Worm (Caenorhabditis elegans) whole organism, L1 larva: ENCODE results near the gene T21E8.4.

ENCODE experiments used
- C16A3.4 ChIP-seq: fragments of 150-350 bp; optimal IDR thresholded peaks from 2 replicates; lab custom pipeline; 2014; ENCODE audit warnings: missing biosample characterization, missing genetic modification characterization
- alr-1 ChIP-seq: fragments of 200-800 bp; sonication (Bioruptor generic); optimal IDR thresholded peaks from 2 replicates; lab custom pipeline; 2018; ENCODE audit warnings: borderline replicate concordance, mild to moderate bottlenecking, missing genetic modification characterization, missing compliant biosample characterization
- ama-1 ChIP-seq: fragments of 150-350 bp; optimal IDR thresholded peaks from 2 replicates; lab custom pipeline; 2014
- blmp-1 ChIP-seq: fragments of 150-350 bp; optimal IDR thresholded peaks from 2 replicates; lab custom pipeline; 2014; ENCODE audit warnings: missing biosample characterization, missing genetic modification characterization
- ceh-63 ChIP-seq: fragments of 200-800 bp; sonication (Bioruptor generic); optimal IDR thresholded peaks from 2 replicates; lab custom pipeline; 2018; ENCODE audit warnings: mild to moderate bottlenecking, missing genetic modification characterization, missing compliant biosample characterization
- ceh-90 ChIP-seq: sonication (generic microtip); optimal IDR thresholded peaks from 2 replicates; lab custom pipeline; 2016; ENCODE audit warnings: missing genetic modification characterization, missing compliant biosample characterization
- dpl-1 ChIP-seq, 3 experiments: fragments of 150-350 bp in 2 of 3; sonication (generic microtip) in 1 of 3; optimal IDR thresholded peaks; 2 replicates each; lab custom pipeline; 2014 to 2017; ENCODE audit warnings: missing biosample characterization in 3 of 3, missing genetic modification characterization in 3 of 3, missing genetic modification reagents in 3 of 3
- efl-1 ChIP-seq, 4 experiments: fragments of 150-350 bp; optimal IDR thresholded peaks in 3 of 4; peaks in 1 of 4; 1 replicate in 1 of 4; 2 replicates in 3 of 4; lab custom pipeline; 2014; ENCODE audit warnings: missing biosample characterization in 2 of 4, missing genetic modification characterization in 2 of 4, missing genetic modification reagents in 2 of 4
- efl-3 ChIP-seq: fragments of 200-800 bp; sonication (Bioruptor generic); optimal IDR thresholded peaks from 2 replicates; lab custom pipeline; 2018; ENCODE audit warnings: mild to moderate bottlenecking, missing genetic modification characterization, missing compliant biosample characterization
- egl-13 ChIP-seq: sonication (generic microtip); optimal IDR thresholded peaks from 2 replicates; lab custom pipeline; 2016; ENCODE audit warnings: missing genotype, missing genetic modification reagents, missing genetic modification characterization, missing compliant biosample characterization
- egl-27 ChIP-seq, 2 experiments: fragments of 150-350 bp in 1 of 2; sonication (generic microtip); optimal IDR thresholded peaks; 3 replicates each; lab custom pipeline; 2017 to 2018; ENCODE audit warnings: missing biosample characterization in 2 of 2, missing genetic modification characterization in 2 of 2, missing genetic modification reagents in 2 of 2
- fkh-4 ChIP-seq: sonication (generic microtip); optimal IDR thresholded peaks from 2 replicates; lab custom pipeline; 2016; ENCODE audit warnings: missing compliant biosample characterization, missing genetic modification characterization, borderline replicate concordance
- hlh-4 ChIP-seq: sonication (generic microtip); optimal IDR thresholded peaks from 2 replicates; lab custom pipeline; 2016; ENCODE audit warnings: mild to moderate bottlenecking, missing genetic modification characterization, missing compliant biosample characterization
- irx-1 ChIP-seq: sonication (generic microtip); optimal IDR thresholded peaks from 2 replicates; lab custom pipeline; 2016; ENCODE audit warnings: missing genetic modification characterization, missing compliant biosample characterization
- isw-1 ChIP-seq: fragments of 200-800 bp; sonication (Bioruptor generic); IDR thresholded peaks from 2 replicates; pipeline ENCODE4 v1.3.6; 2022; ENCODE audit warnings: missing genetic modification characterization, missing compliant biosample characterization
- lin-14 ChIP-seq: fragments of 200-800 bp; sonication (Bioruptor generic); optimal IDR thresholded peaks from 2 replicates; lab custom pipeline; 2018; ENCODE audit warnings: mild to moderate bottlenecking, missing genetic modification characterization, moderate library complexity, missing compliant biosample characterization
- lin-39 ChIP-seq: fragments of 150-350 bp; optimal IDR thresholded peaks from 2 replicates; lab custom pipeline; 2014; ENCODE audit warnings: missing biosample characterization, missing genetic modification reagents, missing genetic modification characterization
- lsy-2 ChIP-seq, 2 experiments: fragments of 150-350 bp; optimal IDR thresholded peaks; 2 replicates each; lab custom pipeline; 2014; ENCODE audit warnings: missing biosample characterization in 2 of 2, missing genetic modification characterization in 2 of 2
- mep-1 ChIP-seq: fragments of 150-350 bp; optimal IDR thresholded peaks from 2 replicates; lab custom pipeline; 2014; ENCODE audit warnings: missing biosample characterization, missing genetic modification characterization
- nhr-12 ChIP-seq: sonication (generic microtip); optimal IDR thresholded peaks from 2 replicates; lab custom pipeline; 2017; ENCODE audit warnings: missing biosample characterization, missing genetic modification characterization
- nhr-19 ChIP-seq: fragments of 200-800 bp; sonication (Bioruptor generic); conservative IDR thresholded peaks from 2 replicates; pipeline ENCODE4 v1.3.6; 2022; ENCODE audit warnings: missing genetic modification characterization, missing compliant biosample characterization
- nhr-47 ChIP-seq: sonication (generic microtip); optimal IDR thresholded peaks from 2 replicates; lab custom pipeline; 2016; ENCODE audit warnings: mild to moderate bottlenecking, missing genetic modification characterization, moderate library complexity, missing compliant biosample characterization
- nhr-71 ChIP-seq: sonication (generic microtip); optimal IDR thresholded peaks from 2 replicates; lab custom pipeline; 2016; ENCODE audit warnings: mild to moderate bottlenecking, missing genetic modification characterization, moderate library complexity, missing compliant biosample characterization
- nhr-76 ChIP-seq: sonication (generic microtip); optimal IDR thresholded peaks from 2 replicates; lab custom pipeline; 2017; ENCODE audit warnings: missing biosample characterization, missing genetic modification characterization
- nhr-84 ChIP-seq: sonication (generic microtip); optimal IDR thresholded peaks from 2 replicates; lab custom pipeline; 2017; ENCODE audit warnings: missing biosample characterization, missing genetic modification characterization
- pag-3 ChIP-seq: sonication (generic microtip); optimal IDR thresholded peaks from 2 replicates; lab custom pipeline; 2017; ENCODE audit warnings: missing genetic modification characterization, mild to moderate bottlenecking, missing compliant biosample characterization, antibody characterized with exemption, borderline replicate concordance; ENCODE audit not compliant: insufficient read depth
- rnt-1 ChIP-seq: sonication (generic microtip); optimal IDR thresholded peaks from 2 replicates; lab custom pipeline; 2016; ENCODE audit warnings: mild to moderate bottlenecking, missing genetic modification characterization, moderate library complexity, missing compliant biosample characterization
- skn-1 ChIP-seq: fragments of 150-350 bp; optimal IDR thresholded peaks from 2 replicates; lab custom pipeline; 2014; ENCODE audit warnings: missing biosample characterization, missing genetic modification characterization
- snpc-4 ChIP-seq: fragments of 150-350 bp; optimal IDR thresholded peaks from 2 replicates; lab custom pipeline; 2014; ENCODE audit warnings: missing biosample characterization, missing genetic modification characterization
- snu-23 ChIP-seq: sonication (generic microtip); optimal IDR thresholded peaks from 2 replicates; lab custom pipeline; 2016; ENCODE audit warnings: missing genetic modification characterization, missing compliant biosample characterization
- sox-4 ChIP-seq: sonication (generic microtip); optimal IDR thresholded peaks from 2 replicates; lab custom pipeline; 2016; ENCODE audit warnings: missing genetic modification characterization, missing compliant biosample characterization
- swsn-7 ChIP-seq: sonication (generic microtip); optimal IDR thresholded peaks from 2 replicates; lab custom pipeline; 2016; ENCODE audit warnings: missing genetic modification characterization, missing compliant biosample characterization
- tlp-1 ChIP-seq: fragments of 150-350 bp; optimal IDR thresholded peaks from 2 replicates; lab custom pipeline; 2014; ENCODE audit warnings: missing biosample characterization, missing genetic modification characterization
- unc-62 ChIP-seq: fragments of 150-350 bp; optimal IDR thresholded peaks from 2 replicates; lab custom pipeline; 2014; ENCODE audit warnings: missing biosample characterization, missing genetic modification reagents, missing genetic modification characterization
- unc-86 ChIP-seq: sonication (generic microtip); optimal IDR thresholded peaks from 2 replicates; lab custom pipeline; 2016; ENCODE audit warnings: missing genetic modification characterization, missing compliant biosample characterization
- unc-98 ChIP-seq: fragments of 200-800 bp; sonication (Bioruptor generic); IDR thresholded peaks from 2 replicates; pipeline ENCODE4 v1.3.6; 2022; ENCODE audit warnings: missing genetic modification characterization, missing compliant biosample characterization
- vab-15 ChIP-seq: sonication (generic microtip); optimal IDR thresholded peaks from 2 replicates; lab custom pipeline; 2017; ENCODE audit warnings: missing genotype, mild to moderate bottlenecking, missing genetic modification characterization, missing compliant biosample characterization
- xbp-1 ChIP-seq: sonication (generic microtip); optimal IDR thresholded peaks from 2 replicates; lab custom pipeline; 2016; ENCODE audit warnings: missing genetic modification characterization, missing compliant biosample characterization
- zip-4 ChIP-seq: fragments of 200-800 bp; sonication (Bioruptor generic); optimal IDR thresholded peaks from 2 replicates; lab custom pipeline; 2018; ENCODE audit warnings: mild to moderate bottlenecking, missing genetic modification characterization, moderate library complexity, missing compliant biosample characterization
- ztf-11 ChIP-seq, 2 experiments: sonication (generic microtip); optimal IDR thresholded peaks; 2 replicates each; lab custom pipeline; 2016 to 2017; ENCODE audit warnings: missing genetic modification characterization in 2 of 2, missing biosample characterization in 1 of 2, missing compliant biosample characterization in 1 of 2
- ztf-4 ChIP-seq: fragments of 150-350 bp; optimal IDR thresholded peaks from 2 replicates; lab custom pipeline; 2014; ENCODE audit warnings: missing biosample characterization, missing genetic modification characterization

T21E8.4 gene

ce11 chrX:10883203-10883602, 2.6 kb downstream of the T21E8.4 start, which contains the start of gene T21E8.7:
Gene T21E8.7 (plus strand): TSS chrX:10883503.
- no peak for TF ChIP-seq egl-27 (tag; optimal IDR thresholded peaks at IDR 0.05; lab: Kevin White, UChicago)
- TF ChIP-seq nhr-71 (tag; lab: Kevin White, UChicago), result no peak
- TF ChIP-seq lin-14 (GFP tag; lab: Kevin White, UChicago), result no peak
- no peak for TF ChIP-seq sox-4 (tag; lab: Kevin White, UChicago)
- no peak for TF ChIP-seq egl-13 (tag; lab: Kevin White, UChicago)
- no peak for TF ChIP-seq nhr-76 (tag; lab: Kevin White, UChicago)
- no peak for TF ChIP-seq unc-98 (GFP tag; lab: Robert Waterston, UW)
- TF ChIP-seq snu-23 (GFP tag; lab: Kevin White, UChicago), result no peak
- no peak for TF ChIP-seq xbp-1
- no peak for TF ChIP-seq zip-4 (GFP tag; lab: Kevin White, UChicago)
- no peak for TF ChIP-seq isw-1
- TF ChIP-seq C16A3.4 (tag; lab: Kevin White, UChicago), result no peak
- no peak for TF ChIP-seq pag-3 (tag; lab: Kevin White, UChicago)
- TF ChIP-seq efl-1 (optimal IDR thresholded peaks at IDR 0.05; lab: Kevin White, UChicago), result no peak
- no peak for TF ChIP-seq efl-1 (GFP tag; optimal IDR thresholded peaks at IDR 0.05 in 1 of 2; lab: Kevin White, UChicago)
- no peak for TF ChIP-seq mep-1 (tag; lab: Kevin White, UChicago)
- TF ChIP-seq ztf-4 (tag; lab: Kevin White, UChicago), result no peak
- TF ChIP-seq snpc-4 (tag; lab: Kevin White, UChicago), result no peak

ce11 chrX:10885872-10886271, 5.3 kb downstream of the T21E8.4 start, which contains the start of gene T21E8.5:
Gene T21E8.5 (plus strand): TSS chrX:10886172.
- TF ChIP-seq ztf-11 (tag; optimal IDR thresholded peaks at IDR 0.05; lab: Kevin White, UChicago) (no peak), nhr-19 (no peak), alr-1 (tag; lab: Kevin White, UChicago) (no peak), nhr-47 (tag; lab: Kevin White, UChicago) (no peak), ceh-63 (no peak), nhr-71 (tag; lab: Kevin White, UChicago) (no peak), pag-3 (tag; lab: Kevin White, UChicago) (no peak), tlp-1 (tag; lab: Kevin White, UChicago) (no peak), unc-62 (GFP tag; lab: Kevin White, UChicago) (no peak), sox-4 (tag; lab: Kevin White, UChicago) (no peak), unc-86 (tag; lab: Kevin White, UChicago) (no peak), nhr-76 (tag; lab: Kevin White, UChicago) (no peak), skn-1 (tag; lab: Kevin White, UChicago) (no peak)

- no peak for TF ChIP-seq lin-14 (GFP tag; lab: Kevin White, UChicago)
- no peak for TF ChIP-seq vab-15
- no peak for TF ChIP-seq nhr-71 (tag; lab: Kevin White, UChicago)
- TF ChIP-seq fkh-4 (tag; lab: Kevin White, UChicago), result no peak
- no peak for TF ChIP-seq efl-3 (GFP tag; lab: Kevin White, UChicago)
- no peak for TF ChIP-seq rnt-1
- TF ChIP-seq blmp-1 (tag; lab: Kevin White, UChicago), result no peak
- TF ChIP-seq nhr-47 (tag; lab: Kevin White, UChicago), result no peak
- TF ChIP-seq swsn-7 (tag; lab: Kevin White, UChicago), result no peak
- TF ChIP-seq lin-39 (tag; lab: Kevin White, UChicago), result no peak
- TF ChIP-seq nhr-12 (tag; lab: Kevin White, UChicago), result no peak
- TF ChIP-seq dpl-1 (GFP tag; optimal IDR thresholded peaks at IDR 0.05; lab: Kevin White, UChicago), result no peak
- no peak for TF ChIP-seq nhr-84
- TF ChIP-seq ceh-90 (tag; lab: Kevin White, UChicago), result no peak
- no peak for TF ChIP-seq hlh-4 (tag; lab: Kevin White, UChicago)
- no peak for TF ChIP-seq lsy-2 (tag; optimal IDR thresholded peaks at IDR 0.05; lab: Kevin White, UChicago)
- TF ChIP-seq irx-1 (tag; lab: Kevin White, UChicago), result no peak
- TF ChIP-seq ama-1, result no peak
- TF ChIP-seq C16A3.4 (tag; lab: Kevin White, UChicago), result no peak
- no peak for TF ChIP-seq skn-1 (tag; lab: Kevin White, UChicago)
Observed at ce11 chrX:10888201-10888600, 7.6 kb downstream of the T21E8.4 start, which contains the start of gene F47B10.6. Gene F47B10.6 (plus strand): TSS chrX:10888501.
